Fruit fly (Drosophila melanogaster) whole organism, adult: Measurements from ENCODE around the gene CG15465.
A peak's percentile ranks its signal among the peaks of the same experiment; 100 is the strongest.

Experiments used
- CG11617 ChIP-seq: fragments of 200-800 bp; sonication (Bioruptor generic); optimal IDR thresholded peaks from 2 replicates; lab custom pipeline; 2017; ENCODE audit warnings: mild to moderate bottlenecking, missing biosample characterization, missing genetic modification reagents, missing genetic modification characterization
- CG12768 ChIP-seq: fragments of 200-800 bp; sonication (Bioruptor generic); optimal IDR thresholded peaks from 2 replicates; lab custom pipeline; 2017; ENCODE audit warnings: missing biosample characterization, missing genetic modification characterization, mild to moderate bottlenecking, moderate library complexity, missing genetic modification reagents
- CG14711 ChIP-seq: fragments of 200-800 bp; sonication (Bioruptor generic); optimal IDR thresholded peaks from 2 replicates; lab custom pipeline; 2018; ENCODE audit warnings: missing biosample characterization, mild to moderate bottlenecking, missing genetic modification characterization, moderate library complexity
- CG1620 ChIP-seq: fragments of 200-800 bp; sonication (Bioruptor generic); optimal IDR thresholded peaks from 2 replicates; lab custom pipeline; 2016; ENCODE audit warnings: missing biosample characterization, missing genetic modification characterization
- CG33017 ChIP-seq: fragments of 200-800 bp; sonication (Bioruptor generic); optimal IDR thresholded peaks from 2 replicates; lab custom pipeline; 2018; ENCODE audit warnings: missing biosample characterization, mild to moderate bottlenecking, missing genetic modification characterization, moderate library complexity
- CG5204 ChIP-seq: fragments of 200-800 bp; sonication (Bioruptor generic); optimal IDR thresholded peaks from 2 replicates; lab custom pipeline; 2016; ENCODE audit warnings: missing biosample characterization, missing genetic modification characterization
- CG7045 ChIP-seq: fragments of 200-800 bp; sonication (Bioruptor generic); optimal IDR thresholded peaks from 2 replicates; lab custom pipeline; 2017; ENCODE audit warnings: missing biosample characterization, mild to moderate bottlenecking, missing genetic modification characterization
- CG7101 ChIP-seq: fragments of 200-800 bp; sonication (Bioruptor generic); optimal IDR thresholded peaks from 2 replicates; lab custom pipeline; 2018; ENCODE audit warnings: missing biosample characterization, mild to moderate bottlenecking, missing genetic modification characterization, moderate library complexity
- Clk ChIP-seq: fragments of 200-800 bp; sonication (Bioruptor generic); optimal IDR thresholded peaks from 2 replicates; lab custom pipeline; 2017; ENCODE audit warnings: missing biosample characterization, missing genetic modification characterization
- Crg-1 ChIP-seq: fragments of 200-800 bp; sonication (Bioruptor generic); optimal IDR thresholded peaks from 2 replicates; lab custom pipeline; 2016; ENCODE audit warnings: missing biosample characterization, missing genetic modification characterization
- Hr96 ChIP-seq: fragments of 200-800 bp; sonication (Bioruptor generic); optimal IDR thresholded peaks from 2 replicates; lab custom pipeline; 2016; ENCODE audit warnings: missing biosample characterization, missing genetic modification characterization
- Mnt ChIP-seq: fragments of 200-800 bp; sonication (Bioruptor generic); optimal IDR thresholded peaks from 2 replicates; lab custom pipeline; 2016; ENCODE audit warnings: missing biosample characterization, mild to moderate bottlenecking, missing genetic modification characterization
- bab1 ChIP-seq: fragments of 200-800 bp; sonication (Bioruptor generic); optimal IDR thresholded peaks from 3 replicates; lab custom pipeline; 2019; ENCODE audit warnings: missing biosample characterization, mild to moderate bottlenecking, missing genetic modification characterization, moderate library complexity
- cic ChIP-seq: fragments of 200-800 bp; sonication (Bioruptor generic); optimal IDR thresholded peaks from 2 replicates; lab custom pipeline; 2017; ENCODE audit warnings: missing biosample characterization, mild to moderate bottlenecking, missing genetic modification characterization, moderate library complexity
- cnc ChIP-seq, 2 experiments: fragments of >200 bp; optimal IDR thresholded peaks; 2 replicates each; lab custom pipeline; 2017
- kay ChIP-seq: fragments of 200-800 bp; sonication (Bioruptor generic); peaks from one replicate; lab custom pipeline; 2016; ENCODE audit warnings: missing biosample characterization, missing genetic modification characterization, borderline replicate concordance
- ovo ChIP-seq: fragments of 200-800 bp; sonication (Bioruptor generic); optimal IDR thresholded peaks from 2 replicates; lab custom pipeline; 2016; ENCODE audit warnings: missing biosample characterization, missing genetic modification characterization
- pad ChIP-seq: fragments of 200-800 bp; sonication (Bioruptor generic); optimal IDR thresholded peaks from 3 replicates; lab custom pipeline; 2017; ENCODE audit warnings: missing biosample characterization, missing genetic modification characterization, mild to moderate bottlenecking, moderate library complexity, missing genetic modification reagents
- tj ChIP-seq: fragments of 200-800 bp; sonication (Bioruptor generic); optimal IDR thresholded peaks from 3 replicates; lab custom pipeline; 2017; ENCODE audit warnings: missing biosample characterization, mild to moderate bottlenecking, missing genetic modification characterization, moderate library complexity
- toe ChIP-seq: fragments of 200-800 bp; sonication (Bioruptor generic); optimal IDR thresholded peaks from 2 replicates; lab custom pipeline; 2016; ENCODE audit warnings: missing biosample characterization, missing genetic modification characterization

Gene CG15465

dm6 chrX:5085086-5085468 is 482 bp upstream of the CG15465 start:
- no peak for TF ChIP-seq CG33017
- TF ChIP-seq kay (GFP tag; lab: Kevin White, UChicago) = no peak
- TF ChIP-seq CG7045 (GFP tag; lab: Kevin White, UChicago) = no peak
- no peak for TF ChIP-seq cic (GFP tag; lab: Kevin White, UChicago)
- TF ChIP-seq CG1620 (GFP tag; lab: Kevin White, UChicago) = no peak
- TF ChIP-seq Hr96 = no peak
- no peak for TF ChIP-seq pad (GFP tag; lab: Kevin White, UChicago)
- no peak for TF ChIP-seq CG12768
- TF ChIP-seq Crg-1 = no peak
- TF ChIP-seq bab1 = no peak

DNA sequence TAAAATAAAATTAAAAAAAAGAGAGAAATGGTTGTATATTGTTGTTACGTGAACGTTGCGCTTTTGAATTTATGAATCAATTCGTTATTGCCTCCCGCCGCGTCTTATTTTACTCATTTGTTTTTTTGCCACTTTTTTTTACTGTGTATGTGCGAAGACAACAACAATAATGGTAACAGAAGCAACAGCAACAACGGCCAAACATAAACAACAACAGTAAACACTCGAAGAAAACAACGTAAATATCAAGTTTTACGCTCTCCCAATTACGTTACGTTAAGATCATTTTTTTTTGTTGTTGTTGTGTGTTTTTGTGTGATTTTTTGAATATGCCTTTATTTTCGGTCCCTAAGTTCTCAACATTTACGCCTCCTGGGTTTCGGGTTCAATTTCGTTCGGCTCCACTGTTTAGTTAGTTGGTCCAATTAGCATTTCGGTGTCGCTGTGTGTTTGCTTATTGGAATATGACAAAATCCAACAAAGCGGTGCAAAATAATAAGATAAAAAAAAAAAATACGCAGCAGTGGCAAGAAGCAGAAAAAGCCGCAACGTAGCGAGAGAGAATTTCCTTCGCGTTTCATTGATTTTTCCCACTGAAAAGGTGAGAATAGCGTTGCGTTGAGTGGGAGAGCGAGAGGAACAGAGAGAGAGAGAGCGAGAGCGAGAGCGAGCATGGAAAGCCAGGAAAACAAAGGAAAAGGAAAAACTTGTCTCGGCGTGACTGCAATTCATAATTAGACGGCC is 577 bp downstream of the CG15465 start:
- TF ChIP-seq ovo (no peak), toe (GFP tag; lab: Kevin White, UChicago) (no peak), CG14711 (tag; lab: Kevin White, UChicago) (peak; percentile 30), kay (GFP tag; lab: Kevin White, UChicago) (no peak)

DNA sequence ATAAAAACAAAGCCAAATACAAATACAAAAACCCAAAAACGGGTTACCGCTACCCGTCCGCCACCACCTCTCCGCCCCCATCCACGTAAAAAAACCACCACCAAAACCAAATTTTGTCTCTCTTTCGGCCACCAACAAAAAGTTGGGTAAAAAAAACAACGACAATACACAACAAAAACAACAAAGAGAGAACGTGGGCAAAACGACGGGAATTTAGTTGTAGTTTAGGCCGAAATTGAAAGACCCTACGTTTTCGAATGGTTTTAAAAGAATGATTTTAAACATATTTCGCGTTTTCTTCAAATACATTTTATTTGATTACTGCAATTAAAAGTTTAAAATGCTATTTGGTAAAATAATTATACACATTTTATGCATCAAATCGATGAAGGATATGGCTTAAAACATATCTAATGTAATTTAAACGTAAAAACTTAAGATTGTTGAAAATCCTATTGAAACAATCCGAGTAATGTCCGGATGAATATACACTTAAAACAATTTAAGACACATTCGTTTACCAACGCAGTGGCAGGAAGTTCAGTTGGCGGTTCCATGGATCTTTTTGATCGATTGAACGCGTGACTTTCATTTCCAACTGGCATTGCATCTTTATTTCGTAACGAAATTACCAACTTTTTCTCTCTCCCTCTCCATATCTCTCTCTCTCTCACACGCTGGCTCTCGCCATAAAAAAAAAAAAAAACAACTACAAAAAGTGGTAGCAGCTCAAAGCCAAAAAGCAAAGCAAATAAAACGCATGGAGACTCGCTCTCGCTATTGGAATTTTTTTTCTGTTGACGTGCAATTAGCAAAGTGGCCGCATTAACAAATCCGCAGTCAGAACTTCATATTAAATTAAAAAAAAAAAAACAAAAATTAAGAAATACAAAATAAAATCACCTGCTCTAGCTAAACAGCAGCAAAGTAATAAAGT is 1.4 kb downstream of the CG15465 start:
- TF ChIP-seq toe (GFP tag; lab: Kevin White, UChicago) (no peak), CG7045 (GFP tag; lab: Kevin White, UChicago) (no peak), CG7101 (tag; lab: Kevin White, UChicago) (no peak), CG1620 (GFP tag; lab: Kevin White, UChicago) (peak; percentile 23), bab1 (peak; percentile 42), CG11617 (GFP tag; lab: Kevin White, UChicago) (peak; percentile 22), CG14711 (tag; lab: Kevin White, UChicago) (peak; percentile 14), kay (GFP tag; lab: Kevin White, UChicago) (peak; percentile 72)

- TF ChIP-seq Mnt (GFP tag; lab: Kevin White, UChicago) = no peak
- TF ChIP-seq CG12768 = no peak
- TF ChIP-seq Clk = no peak
- no peak for TF ChIP-seq CG5204
- TF ChIP-seq Hr96 = no peak
- TF ChIP-seq cic (GFP tag; lab: Kevin White, UChicago) = no peak
- TF ChIP-seq CG33017 = no peak
- TF ChIP-seq CG14711 (tag; lab: Kevin White, UChicago) = no peak
- no peak for TF ChIP-seq tj (GFP tag; lab: Kevin White, UChicago)
- TF ChIP-seq kay (GFP tag; lab: Kevin White, UChicago) = no peak
- no peak for TF ChIP-seq Crg-1
- no peak for TF ChIP-seq CG1620 (GFP tag; lab: Kevin White, UChicago)
- no peak for TF ChIP-seq cnc (optimal IDR thresholded peaks at IDR 0.05; lab: Kevin White, UChicago)
- no peak for TF ChIP-seq CG7045 (GFP tag; lab: Kevin White, UChicago)
- TF ChIP-seq bab1 = no peak
- TF ChIP-seq pad (GFP tag; lab: Kevin White, UChicago) = no peak
These were observed 2.2 kb downstream of the CG15465 start for dm6 chrX:5087748-5088147.

dm6 chrX:5091154-5091553 is 5.6 kb downstream of the CG15465 start:
- TF ChIP-seq CG33017 (no peak), kay (GFP tag; lab: Kevin White, UChicago) (peak; percentile 56)

dm6 chrX:5091757-5092348 is 6.3 kb downstream of the CG15465 start:
- TF ChIP-seq CG11617 (GFP tag; lab: Kevin White, UChicago) = no peak
- TF ChIP-seq kay (GFP tag; lab: Kevin White, UChicago) = peak; percentile 10
- no peak for TF ChIP-seq CG7045 (GFP tag; lab: Kevin White, UChicago)
- no peak for TF ChIP-seq cnc (optimal IDR thresholded peaks at IDR 0.05; lab: Kevin White, UChicago)
- no peak for TF ChIP-seq CG14711 (tag; lab: Kevin White, UChicago)

dm6 chrX:5093924-5094323 is 8.4 kb downstream of the CG15465 start:
- no peak for TF ChIP-seq CG5204
- TF ChIP-seq Hr96 = no peak
- TF ChIP-seq Mnt (GFP tag; lab: Kevin White, UChicago) = no peak
- TF ChIP-seq CG11617 (GFP tag; lab: Kevin White, UChicago) = no peak
- no peak for TF ChIP-seq pad (GFP tag; lab: Kevin White, UChicago)
- no peak for TF ChIP-seq cic (GFP tag; lab: Kevin White, UChicago)
- no peak for TF ChIP-seq CG7101 (tag; lab: Kevin White, UChicago)
